Fruit fly (Drosophila melanogaster): ENCODE measurements around the gene heca.

heca gene

dm6 chr3R:30325442-30326058 lies 47.8 kb downstream of the heca start (continued):
- TF ChIP-seq BtbVII (GFP tag; optimal IDR thresholded peaks at IDR 0.05), result peak; percentile 48
- TF ChIP-seq Xrp1 (GFP tag; IDR thresholded peaks at IDR 0.05), result no peak
- TF ChIP-seq CG11723 (GFP tag; optimal IDR thresholded peaks at IDR 0.05), result no peak
- TF ChIP-seq sisA (GFP tag; IDR thresholded peaks at IDR 0.05), result peak; percentile 40
- no peak for TF ChIP-seq MESR4 (GFP tag; optimal IDR thresholded peaks at IDR 0.05)
- TF ChIP-seq grn (GFP tag; optimal IDR thresholded peaks at IDR 0.05), result no peak
- no peak for TF ChIP-seq CG2199 (GFP tag; IDR thresholded peaks at IDR 0.05)
- TF ChIP-seq CG15011 (GFP tag; optimal IDR thresholded peaks at IDR 0.05), result peak; percentile 22
- no peak for TF ChIP-seq hth (optimal IDR thresholded peaks at IDR 0.05)
- TF ChIP-seq CG6683 (GFP tag; optimal IDR thresholded peaks at IDR 0.05), result peak; percentile 38
- no peak for TF ChIP-seq en (GFP tag; optimal IDR thresholded peaks at IDR 0.05)
- TF ChIP-seq Mrtf (GFP tag; IDR thresholded peaks at IDR 0.05), result peak; percentile 32; the same call in 1 of the 3 replicates
- peak; percentile 35; the same call in 1 of the 2 replicates for TF ChIP-seq MBD-R2 (GFP tag; IDR thresholded peaks at IDR 0.05)
- TF ChIP-seq CG7556 (GFP tag; optimal IDR thresholded peaks at IDR 0.05), result peak; percentile 48
- no peak for TF ChIP-seq Kr (GFP tag; optimal IDR thresholded peaks at IDR 0.05)
- no peak for TF ChIP-seq CG8359 (GFP tag; optimal IDR thresholded peaks at IDR 0.05; ENCODE audit: borderline replicate concordance)
- peak; percentile 66 for TF ChIP-seq sob (GFP tag; IDR thresholded peaks at IDR 0.05)
- TF ChIP-seq ara (GFP tag; IDR thresholded peaks at IDR 0.05), result no peak
- no peak for TF ChIP-seq sima (GFP tag; optimal IDR thresholded peaks at IDR 0.05)
- TF ChIP-seq CG10366 (GFP tag; IDR thresholded peaks at IDR 0.05), result no peak; the same call in 1 of the 2 replicates
- TF ChIP-seq NK7.1 (GFP tag; optimal IDR thresholded peaks at IDR 0.05), result no peak
- no peak for TF ChIP-seq Awh (GFP tag; IDR thresholded peaks at IDR 0.05)
- TF ChIP-seq ato (GFP tag; IDR thresholded peaks at IDR 0.05; ENCODE audit: partially characterized antibody), result no peak
- no peak for TF ChIP-seq Six4 (GFP tag; optimal IDR thresholded peaks at IDR 0.05)
- TF ChIP-seq psq (GFP tag; optimal IDR thresholded peaks at IDR 0.05), result no peak
- no peak for TF ChIP-seq CG8765 (GFP tag; IDR thresholded peaks at IDR 0.05)
- TF ChIP-seq Asciz (GFP tag; optimal IDR thresholded peaks at IDR 0.05), result no peak
- TF ChIP-seq Rx (GFP tag; IDR thresholded peaks at IDR 0.05), result 0 out of 2 replicates have a peak, but pooled peaks have one; percentile 12
- TF ChIP-seq CG11695 (GFP tag; IDR thresholded peaks at IDR 0.05), result no peak
- TF ChIP-seq CG10654 (GFP tag; optimal IDR thresholded peaks at IDR 0.05), result no peak
- TF ChIP-seq CG34422 (GFP tag; IDR thresholded peaks at IDR 0.05), result no peak
- peak; percentile 27; the same call in 1 of the 2 replicates for TF ChIP-seq Atf6 (GFP tag; IDR thresholded peaks at IDR 0.05)
- peak; percentile 43 for TF ChIP-seq CG13296 (GFP tag; optimal IDR thresholded peaks at IDR 0.05)
- TF ChIP-seq CG4360 (GFP tag; IDR thresholded peaks at IDR 0.05), result no peak
- TF ChIP-seq ftz-f1 (GFP tag; optimal IDR thresholded peaks at IDR 0.05), result peak; percentile 75
- no peak for TF ChIP-seq nau (GFP tag; optimal IDR thresholded peaks at IDR 0.05)
- TF ChIP-seq cad (GFP tag; optimal IDR thresholded peaks at IDR 0.05), result no peak
- TF ChIP-seq CG4854 (GFP tag; optimal IDR thresholded peaks at IDR 0.05), result no peak
- no peak for TF ChIP-seq D19A (tag; optimal IDR thresholded peaks at IDR 0.05)
- TF ChIP-seq Eip74EF (GFP tag; optimal IDR thresholded peaks at IDR 0.05), result no peak
- no peak for TF ChIP-seq CG18476 (GFP tag; optimal IDR thresholded peaks at IDR 0.05)
- TF ChIP-seq sens-2 (GFP tag; IDR thresholded peaks at IDR 0.05), result no peak
- 0 out of 2 replicates have a peak, but pooled peaks have one; percentile 58 for TF ChIP-seq vvl (GFP tag; IDR thresholded peaks at IDR 0.05)
- peak; percentile 47 for TF ChIP-seq CG9932 (GFP tag; IDR thresholded peaks at IDR 0.05)
- TF ChIP-seq CG17829 (tag; optimal IDR thresholded peaks at IDR 0.05), result no peak
- no peak for TF ChIP-seq sug (tag; optimal IDR thresholded peaks at IDR 0.05)
- no peak for TF ChIP-seq HLH4C (GFP tag; IDR thresholded peaks at IDR 0.05; ENCODE audit: partially characterized antibody)
- peak; percentile 65; the same call in 1 of the 3 replicates for TF ChIP-seq CG6175 (GFP tag; IDR thresholded peaks at IDR 0.05)
- no peak for TF ChIP-seq stwl (tag; optimal IDR thresholded peaks at IDR 0.05)
- no peak for TF ChIP-seq CG6689 (GFP tag; IDR thresholded peaks at IDR 0.05)
- TF ChIP-seq CG17359 (tag; optimal IDR thresholded peaks at IDR 0.05), result no peak
